Worm (Caenorhabditis elegans) whole organism, late embryonic: ENCODE results near the gene snf-7.

Experiments used
- C38D4.7 ChIP-seq: fragments of 200-800 bp; sonication (Bioruptor generic); optimal IDR thresholded peaks from 2 replicates; lab custom pipeline; 2018; ENCODE audit warnings: mild to moderate bottlenecking, missing genetic modification characterization, moderate library complexity, missing compliant biosample characterization
- F13H6.1 ChIP-seq: sonication (generic microtip); optimal IDR thresholded peaks from 2 replicates; lab custom pipeline; 2016; ENCODE audit warnings: missing genetic modification characterization, missing compliant biosample characterization
- K02D7.2 ChIP-seq: sonication (generic microtip); optimal IDR thresholded peaks from 2 replicates; lab custom pipeline; 2017; ENCODE audit warnings: mild to moderate bottlenecking, missing genetic modification characterization, missing compliant biosample characterization
- ceh-2 ChIP-seq: sonication (generic microtip); optimal IDR thresholded peaks from 2 replicates; lab custom pipeline; 2016; ENCODE audit warnings: missing genotype, missing genetic modification characterization, missing compliant biosample characterization
- ceh-45 ChIP-seq: fragments of 200-800 bp; sonication (Bioruptor generic); IDR thresholded peaks from 2 replicates; pipeline ENCODE4 v1.3.6; 2022; ENCODE audit warnings: missing genetic modification reagents, missing genetic modification characterization, missing compliant biosample characterization
- ceh-6 ChIP-seq: fragments of 200-800 bp; sonication (Bioruptor generic); optimal IDR thresholded peaks from 2 replicates; lab custom pipeline; 2018; ENCODE audit warnings: mild to moderate bottlenecking, missing genetic modification characterization, missing compliant biosample characterization
- dve-1 ChIP-seq: sonication (generic microtip); optimal IDR thresholded peaks from 2 replicates; lab custom pipeline; 2017; ENCODE audit warnings: antibody characterized with exemption, mild to moderate bottlenecking, missing genetic modification characterization, missing compliant biosample characterization
- ets-4 ChIP-seq: sonication (generic microtip); optimal IDR thresholded peaks from 2 replicates; lab custom pipeline; 2016; ENCODE audit warnings: missing genetic modification characterization, missing compliant biosample characterization
- fkh-10 ChIP-seq: fragments of 150-350 bp; optimal IDR thresholded peaks from 2 replicates; lab custom pipeline; 2014; ENCODE audit warnings: missing biosample characterization, missing genetic modification reagents, missing genetic modification characterization
- gmeb-2 ChIP-seq: sonication (generic microtip); optimal IDR thresholded peaks from 2 replicates; lab custom pipeline; 2016; ENCODE audit warnings: missing genetic modification characterization, inconsistent platforms, missing compliant biosample characterization
- madf-2 ChIP-seq: sonication (generic microtip); optimal IDR thresholded peaks from 2 replicates; lab custom pipeline; 2017; ENCODE audit warnings: missing genetic modification characterization, missing compliant biosample characterization
- pax-1 ChIP-seq: fragments of 150-350 bp; optimal IDR thresholded peaks from 2 replicates; lab custom pipeline; 2014; ENCODE audit warnings: missing biosample characterization, missing genetic modification characterization
- rnt-1 ChIP-seq: sonication (generic microtip); optimal IDR thresholded peaks from 2 replicates; lab custom pipeline; 2016; ENCODE audit warnings: missing genetic modification characterization, missing compliant biosample characterization
- unc-86 ChIP-seq: sonication (generic microtip); optimal IDR thresholded peaks from 2 replicates; lab custom pipeline; 2016; ENCODE audit warnings: missing genetic modification characterization, missing compliant biosample characterization

ce11 chrIII:13055342-13055741, 50.1 kb downstream of the snf-7 start, which contains the start of gene F54F12.1:
- no peak for TF ChIP-seq madf-2 (tag; lab: Kevin White, UChicago)
- no peak for TF ChIP-seq fkh-10 (GFP tag; lab: Kevin White, UChicago)
- TF ChIP-seq rnt-1 (tag; lab: Kevin White, UChicago) = no peak
- no peak for TF ChIP-seq ceh-6 (GFP tag; lab: Kevin White, UChicago)
- no peak for TF ChIP-seq F13H6.1 (tag; lab: Kevin White, UChicago)
- no peak for TF ChIP-seq ceh-45 (GFP tag; lab: Robert Waterston, UW)
- no peak for TF ChIP-seq pax-1 (tag; lab: Kevin White, UChicago)
- no peak for TF ChIP-seq C38D4.7
- TF ChIP-seq ets-4 (tag; lab: Kevin White, UChicago) = no peak
- TF ChIP-seq unc-86 (tag; lab: Kevin White, UChicago) = no peak
- TF ChIP-seq gmeb-2 = no peak
- no peak for TF ChIP-seq dve-1 (tag; lab: Kevin White, UChicago)
- no peak for TF ChIP-seq K02D7.2 (tag; lab: Kevin White, UChicago)
- TF ChIP-seq ceh-2 (tag; lab: Kevin White, UChicago) = no peak
